Worm (Caenorhabditis elegans): ENCODE measurements around the gene gcy-1.

- TF ChIP-seq ref-1 (GFP tag; conservative IDR thresholded peaks at IDR 0.05) (no peak), ztf-29 (GFP tag; IDR thresholded peaks at IDR 0.05) (no peak), med-1 (GFP tag; optimal IDR thresholded peaks at IDR 0.05; ENCODE audit: insufficient read depth) (no peak), cog-1 (tag; optimal IDR thresholded peaks at IDR 0.05) (no peak), flt-1 (GFP tag; IDR thresholded peaks at IDR 0.05) (no peak), ztf-23 (GFP tag; IDR thresholded peaks at IDR 0.05) (no peak)
Measured at ce11 chrII:9474367-9475105, 42.2 kb downstream of the gcy-1 start, which contains the start of the genes chil-25 and chil-26.

Data from whole organism, midembryonic.